Fruit fly (Drosophila melanogaster) whole organism, wandering third instar larva: ENCODE results near the gene Tfb5.

Experiments used
- Abd-B ChIP-seq: fragments of >200 bp; optimal IDR thresholded peaks from 2 replicates; lab custom pipeline; 2017; ENCODE audit warnings: missing biosample characterization, missing genetic modification characterization
- CG32264 ChIP-seq: fragments of 200-800 bp; sonication (Bioruptor generic); optimal IDR thresholded peaks from 2 replicates; lab custom pipeline; 2016; ENCODE audit warnings: missing biosample characterization, missing genetic modification characterization
- CG9705 ChIP-seq: fragments of 200-800 bp; sonication (Bioruptor generic); optimal IDR thresholded peaks from 2 replicates; lab custom pipeline; 2018; ENCODE audit warnings: missing biosample characterization, mild to moderate bottlenecking, missing genetic modification characterization
- CrebA ChIP-seq: fragments of 200-800 bp; sonication (Bioruptor generic); optimal IDR thresholded peaks from 2 replicates; lab custom pipeline; 2016; ENCODE audit warnings: missing biosample characterization, mild to moderate bottlenecking, missing genetic modification characterization, borderline replicate concordance
- Dfd ChIP-seq: fragments of >200 bp; optimal IDR thresholded peaks from 2 replicates; lab custom pipeline; 2017; ENCODE audit warnings: missing biosample characterization, missing genetic modification characterization
- Dif ChIP-seq: fragments of 200-275, 200-300 bp; sonication (Bioruptor generic); optimal IDR thresholded peaks from 2 replicates; lab custom pipeline; 2018; ENCODE audit warnings: missing biosample characterization, missing genetic modification characterization; ENCODE audit not compliant: partially characterized antibody
- GATAd ChIP-seq: sonication (Bioruptor generic); optimal IDR thresholded peaks from 2 replicates; lab custom pipeline; 2016; ENCODE audit warnings: missing biosample characterization, missing genetic modification characterization
- HLH106 ChIP-seq: fragments of 200-800 bp; optimal IDR thresholded peaks from 3 replicates; lab custom pipeline; 2019; ENCODE audit warnings: missing biosample characterization, mild to moderate bottlenecking, missing genetic modification characterization, moderate library complexity
- Hnf4 ChIP-seq: fragments of 200-800 bp; sonication (Bioruptor generic); optimal IDR thresholded peaks from 2 replicates; lab custom pipeline; 2016; ENCODE audit warnings: missing biosample characterization, mild to moderate bottlenecking, missing genetic modification characterization
- Hr78 ChIP-seq: fragments of >200 bp; optimal IDR thresholded peaks from 2 replicates; lab custom pipeline; 2017; ENCODE audit warnings: missing biosample characterization, missing genetic modification characterization
- Hr83 ChIP-seq: fragments of 200-300 bp; sonication (Bioruptor generic); optimal IDR thresholded peaks from 2 replicates; lab custom pipeline; 2016; ENCODE audit warnings: missing biosample characterization, mild to moderate bottlenecking, missing genetic modification characterization, moderate library complexity; ENCODE audit not compliant: poor library complexity, severe bottlenecking
- Jra ChIP-seq: sonication (Bioruptor generic); optimal IDR thresholded peaks from 2 replicates; lab custom pipeline; 2016; ENCODE audit warnings: missing biosample characterization, missing genetic modification characterization
- Mio ChIP-seq: sonication (Bioruptor generic); optimal IDR thresholded peaks from 2 replicates; lab custom pipeline; 2016; ENCODE audit warnings: missing biosample characterization, missing genetic modification characterization
- Myc ChIP-seq: fragments of >200 bp; optimal IDR thresholded peaks from 2 replicates; lab custom pipeline; 2017
- N ChIP-seq: fragments of >200 bp; optimal IDR thresholded peaks from 2 replicates; lab custom pipeline; 2018; ENCODE audit warnings: missing biosample characterization, missing external identifiers, missing genetic modification characterization
- OdsH ChIP-seq: fragments of 200-800 bp; sonication (Bioruptor generic); optimal IDR thresholded peaks from 2 replicates; lab custom pipeline; 2016; ENCODE audit warnings: missing biosample characterization, mild to moderate bottlenecking, missing genetic modification characterization
- Rel ChIP-seq, 2 experiments: fragments of 200-800 bp; sonication (Bioruptor generic) in 1 of 2; optimal IDR thresholded peaks; 2 replicates in 1 of 2; 3 replicates in 1 of 2; lab custom pipeline; 2016 to 2019; ENCODE audit warnings: mild to moderate bottlenecking in 2 of 2, missing biosample characterization in 2 of 2, missing genetic modification characterization in 2 of 2, moderate library complexity in 1 of 2
- Sp1 ChIP-seq: fragments of 200-800 bp; sonication (Bioruptor generic); optimal IDR thresholded peaks from 3 replicates; lab custom pipeline; 2019; ENCODE audit warnings: missing biosample characterization, mild to moderate bottlenecking, missing genetic modification characterization, moderate library complexity
- Vsx2 ChIP-seq: fragments of 200-300, 225-300 bp; sonication (Bioruptor generic); optimal IDR thresholded peaks from 2 replicates; lab custom pipeline; 2018; ENCODE audit warnings: missing biosample characterization, missing genetic modification characterization; ENCODE audit not compliant: partially characterized antibody
- br ChIP-seq: fragments of 200-800 bp; sonication (Bioruptor generic); optimal IDR thresholded peaks from 2 replicates; lab custom pipeline; 2016; ENCODE audit warnings: missing biosample characterization, missing genetic modification characterization
- brk ChIP-seq: fragments of 200-800 bp; sonication (Bioruptor generic); optimal IDR thresholded peaks from 2 replicates; lab custom pipeline; 2016; ENCODE audit warnings: missing biosample characterization, mild to moderate bottlenecking, missing genetic modification characterization
- dl ChIP-seq, 2 experiments: fragments of 175-275, 200-275 bp in 1 of 2; fragments of 200-275 bp in 1 of 2; sonication (Bioruptor generic); optimal IDR thresholded peaks; lab custom pipeline; 2018; ENCODE audit warnings: mild to moderate bottlenecking in 2 of 2, missing biosample characterization in 2 of 2, missing genetic modification characterization in 2 of 2, moderate library complexity in 2 of 2; ENCODE audit not compliant: partially characterized antibody in 2 of 2, insufficient read depth in 1 of 2
- dmrt93B ChIP-seq: fragments of 200-800 bp; sonication (Bioruptor generic); optimal IDR thresholded peaks from 2 replicates; lab custom pipeline; 2018; ENCODE audit warnings: missing biosample characterization, mild to moderate bottlenecking, missing genetic modification characterization
- dsf ChIP-seq: sonication (Bioruptor generic); optimal IDR thresholded peaks from 2 replicates; lab custom pipeline; 2016; ENCODE audit warnings: missing biosample characterization, missing genetic modification characterization, borderline replicate concordance
- ey ChIP-seq: fragments of 200-800 bp; sonication (Bioruptor generic); optimal IDR thresholded peaks from 2 replicates; lab custom pipeline; 2016; ENCODE audit warnings: missing biosample characterization, missing genetic modification characterization
- foxo ChIP-seq, 2 experiments: fragments of 200-800 bp; sonication (Bioruptor generic); optimal IDR thresholded peaks; 2 replicates in 1 of 2; 3 replicates in 1 of 2; lab custom pipeline; 2016 to 2017; ENCODE audit warnings: missing biosample characterization in 2 of 2, missing genetic modification characterization in 2 of 2
- fru ChIP-seq: fragments of 200-800 bp; sonication (Bioruptor generic); optimal IDR thresholded peaks from 3 replicates; lab custom pipeline; 2016; ENCODE audit warnings: missing biosample characterization, mild to moderate bottlenecking, missing genetic modification characterization
- h ChIP-seq: fragments of 200-800 bp; sonication (Bioruptor generic); optimal IDR thresholded peaks from 3 replicates; lab custom pipeline; 2016; ENCODE audit warnings: missing biosample characterization, mild to moderate bottlenecking, missing genetic modification characterization
- jim ChIP-seq: fragments of 175-275, 200-325 bp; sonication (Bioruptor generic); optimal IDR thresholded peaks from 2 replicates; lab custom pipeline; 2016; ENCODE audit warnings: missing biosample characterization, mild to moderate bottlenecking, missing genetic modification characterization
- lola ChIP-seq: fragments of >200 bp; optimal IDR thresholded peaks from 2 replicates; lab custom pipeline; 2017; ENCODE audit warnings: missing biosample characterization, missing genetic modification characterization
- pan ChIP-seq: fragments of >200 bp; optimal IDR thresholded peaks from 2 replicates; lab custom pipeline; 2017
- psq ChIP-seq: fragments of 200-800 bp; sonication (Bioruptor generic); optimal IDR thresholded peaks from 3 replicates; lab custom pipeline; 2017; ENCODE audit warnings: missing biosample characterization, mild to moderate bottlenecking, missing genetic modification characterization, moderate library complexity
- rgr ChIP-seq: fragments of 200-800 bp; sonication (Bioruptor generic); optimal IDR thresholded peaks from 3 replicates; lab custom pipeline; 2016; ENCODE audit warnings: missing biosample characterization, mild to moderate bottlenecking, missing genetic modification characterization
- sage ChIP-seq: fragments of 200-800 bp; sonication (Bioruptor generic); optimal IDR thresholded peaks from 2 replicates; lab custom pipeline; 2016; ENCODE audit warnings: missing biosample characterization, mild to moderate bottlenecking, missing genetic modification characterization
- sv ChIP-seq: fragments of 200-800 bp; sonication (Bioruptor generic); optimal IDR thresholded peaks from 3 replicates; lab custom pipeline; 2016; ENCODE audit warnings: missing biosample characterization, missing genetic modification characterization
- tai ChIP-seq: sonication (Bioruptor generic); optimal IDR thresholded peaks from 2 replicates; lab custom pipeline; 2016; ENCODE audit warnings: missing biosample characterization, missing genetic modification characterization
- usp ChIP-seq: fragments of >200 bp; optimal IDR thresholded peaks from 2 replicates; lab custom pipeline; 2017; ENCODE audit warnings: missing biosample characterization, missing genetic modification characterization
- woc ChIP-seq: sonication (Bioruptor generic); optimal IDR thresholded peaks from 2 replicates; lab custom pipeline; 2016; ENCODE audit warnings: missing biosample characterization, mild to moderate bottlenecking, missing genetic modification characterization

Tfb5 gene

DNA sequence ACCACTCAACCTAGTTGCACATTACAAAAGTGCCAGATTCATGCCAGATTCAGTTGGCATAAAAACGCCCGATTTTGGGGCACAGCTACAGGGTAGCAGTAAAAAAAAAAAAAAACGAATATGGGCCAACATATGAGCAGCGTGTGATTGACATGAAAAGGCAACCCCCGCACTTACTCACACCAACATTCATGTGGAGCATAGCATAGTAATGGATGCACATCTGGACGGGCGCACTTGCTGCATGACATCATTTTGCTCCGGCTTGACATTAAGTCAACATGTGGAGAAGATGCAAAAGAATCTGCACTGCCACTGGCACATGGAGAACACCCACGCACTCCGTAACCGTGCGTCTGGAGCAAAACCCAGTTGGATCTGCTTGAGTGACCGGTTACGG is 12.0 kb upstream of the Tfb5 start:
- TF ChIP-seq dsf (no peak), dmrt93B (no peak), Jra (no peak)
- TF ChIP-seq, all 38 proteins: peak for 0

DNA sequence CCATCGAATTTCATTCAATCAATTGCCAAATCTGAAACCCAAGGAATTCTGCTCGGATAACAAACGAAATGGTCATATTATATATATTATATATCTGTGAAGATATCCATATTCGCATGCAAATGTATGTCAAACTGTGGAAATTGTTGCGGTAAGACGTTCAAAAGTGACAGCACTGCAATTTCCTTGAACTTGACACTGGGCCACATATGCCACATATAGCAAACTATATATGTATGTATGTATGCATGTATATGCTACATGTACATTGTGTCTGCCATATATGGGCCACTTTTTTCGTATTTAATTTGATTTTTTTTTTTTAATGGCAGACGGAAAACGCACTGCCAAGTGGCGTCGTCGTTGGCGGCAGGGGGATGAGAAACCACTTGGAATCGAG is 9.8 kb upstream of the Tfb5 start:
- TF ChIP-seq Rel (GFP tag; optimal IDR thresholded peaks at IDR 0.05; lab: Kevin White, UChicago), result no peak
- TF ChIP-seq Rel (tag; optimal IDR thresholded peaks at IDR 0.05; lab: Kevin White, UChicago), result no peak
- no peak for TF ChIP-seq HLH106 (tag; lab: Kevin White, UChicago)
- no peak for TF ChIP-seq Mio (GFP tag; lab: Kevin White, UChicago)
- TF ChIP-seq psq (GFP tag; lab: Kevin White, UChicago), result no peak
- TF ChIP-seq OdsH (GFP tag; lab: Kevin White, UChicago), result no peak
- TF ChIP-seq br (GFP tag; lab: Kevin White, UChicago), result no peak
- TF ChIP-seq Jra, result no peak
- TF ChIP-seq rgr (GFP tag; lab: Kevin White, UChicago), result no peak
- no peak for TF ChIP-seq ey
- no peak for TF ChIP-seq Hr78
- no peak for TF ChIP-seq dsf
- TF ChIP-seq CG9705 (GFP tag; lab: Kevin White, UChicago), result no peak
- no peak for TF ChIP-seq tai (GFP tag; lab: Kevin White, UChicago)
- no peak for TF ChIP-seq CrebA (GFP tag; lab: Kevin White, UChicago)
- TF ChIP-seq Vsx2, result no peak
- no peak for TF ChIP-seq h
- TF ChIP-seq Myc (lab: Kevin White, UChicago), result no peak
- no peak for TF ChIP-seq lola (GFP tag; lab: Kevin White, UChicago)
- TF ChIP-seq, all 38 proteins: peak for 0

DNA sequence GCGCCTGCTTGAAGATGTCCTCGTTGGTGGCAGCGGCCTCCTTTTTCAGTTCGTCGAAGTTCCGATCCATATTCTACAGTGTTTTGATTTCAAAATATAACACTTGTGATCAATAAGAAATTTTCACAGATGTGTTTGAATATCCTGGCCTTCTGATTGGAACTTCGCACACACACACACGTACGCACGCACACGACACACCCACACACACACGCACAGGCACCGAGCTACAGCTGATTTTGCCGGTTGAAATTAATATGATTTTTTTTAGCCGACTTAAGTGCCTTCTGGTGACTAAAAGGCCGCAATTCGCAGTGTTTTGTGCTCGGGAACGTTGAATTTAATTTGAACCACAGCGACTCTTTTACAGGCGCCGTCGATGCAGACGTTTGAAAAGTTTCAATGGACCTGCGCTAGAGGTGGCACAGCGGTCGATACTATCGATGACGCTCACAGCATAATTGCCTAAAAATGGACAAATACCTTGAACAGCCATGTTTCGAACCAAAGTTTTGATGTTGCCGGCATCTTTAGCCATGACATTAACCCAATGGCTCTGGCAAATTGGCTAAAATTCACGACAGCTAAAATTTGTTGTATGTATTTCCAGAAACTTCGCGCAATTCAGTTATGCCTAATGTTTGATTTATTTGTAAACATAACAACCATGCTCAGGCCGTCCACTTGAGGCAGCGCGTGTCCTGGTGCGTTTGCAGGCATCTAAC is 1.2 kb downstream of the Tfb5 start, which contains the start of gene Rtnl1:
Gene Rtnl1 (minus strand): TSS at position 415 of the 725 bp plus-strand sequence.
- TF ChIP-seq pan (lab: Kevin White, UChicago) (no peak), CrebA (GFP tag; lab: Kevin White, UChicago) (no peak), foxo (GFP tag; optimal IDR thresholded peaks at IDR 0.05; lab: Kevin White, UChicago) (peak in 1 of 2 experiments; percentile 27), dmrt93B (no peak), sage (GFP tag; lab: Kevin White, UChicago) (no peak), OdsH (GFP tag; lab: Kevin White, UChicago) (no peak), Dfd (no peak), ey (no peak), Mio (GFP tag; lab: Kevin White, UChicago) (no peak), br (GFP tag; lab: Kevin White, UChicago) (peak; percentile 29), Rel (GFP tag; optimal IDR thresholded peaks at IDR 0.05; lab: Kevin White, UChicago) (no peak), Rel (tag; optimal IDR thresholded peaks at IDR 0.05; lab: Kevin White, UChicago) (peak; percentile 57), Abd-B (no peak), Vsx2 (no peak), Myc (lab: Kevin White, UChicago) (peak; percentile 92), brk (no peak), lola (GFP tag; lab: Kevin White, UChicago) (no peak), CG32264 (GFP tag; lab: Kevin White, UChicago) (no peak), dl (GFP tag; optimal IDR thresholded peaks at IDR 0.05; lab: Kevin White, UChicago; ENCODE audit: insufficient read depth in 1 of 2, partially characterized antibody in 2 of 2) (no peak), h (peak; percentile 60), Hr83 (GFP tag; lab: Kevin White, UChicago) (peak; percentile 78), CG9705 (GFP tag; lab: Kevin White, UChicago) (peak; percentile 12), rgr (GFP tag; lab: Kevin White, UChicago) (peak; percentile 69), N (no peak), Dif (peak; percentile 57), HLH106 (tag; lab: Kevin White, UChicago) (peak; percentile 17), jim (GFP tag; lab: Kevin White, UChicago) (no peak), Jra (peak; percentile 65), Sp1 (GFP tag; lab: Kevin White, UChicago) (peak; percentile 54), usp (GFP tag; lab: Kevin White, UChicago) (no peak), fru (GFP tag; lab: Kevin White, UChicago) (peak; percentile 23), sv (GFP tag; lab: Kevin White, UChicago) (no peak), woc (GFP tag; lab: Kevin White, UChicago) (no peak), dsf (no peak), Hnf4 (GFP tag; lab: Kevin White, UChicago) (no peak), tai (GFP tag; lab: Kevin White, UChicago) (no peak), psq (GFP tag; lab: Kevin White, UChicago) (no peak), Hr78 (no peak), GATAd (GFP tag; lab: Kevin White, UChicago) (no peak)
